Worm (Caenorhabditis elegans) whole organism, L4/young adult: ENCODE data around the gene oac-54.

Experiments used
- W03F9.2 ChIP-seq: fragments of 150-350 bp; optimal IDR thresholded peaks from 2 replicates; lab custom pipeline; 2014; ENCODE audit warnings: missing biosample characterization, missing genetic modification characterization
- dao-5 ChIP-seq: sonication (generic microtip); optimal IDR thresholded peaks from 2 replicates; lab custom pipeline; 2016; ENCODE audit warnings: missing genotype, missing genetic modification characterization, moderate library complexity, missing compliant biosample characterization
- him-1 ChIP-seq: sonication (generic microtip); optimal IDR thresholded peaks from 2 replicates; lab custom pipeline; 2016; ENCODE audit warnings: missing genotype, missing genetic modification reagents, missing genetic modification characterization, missing compliant biosample characterization

Gene oac-54

DNA sequence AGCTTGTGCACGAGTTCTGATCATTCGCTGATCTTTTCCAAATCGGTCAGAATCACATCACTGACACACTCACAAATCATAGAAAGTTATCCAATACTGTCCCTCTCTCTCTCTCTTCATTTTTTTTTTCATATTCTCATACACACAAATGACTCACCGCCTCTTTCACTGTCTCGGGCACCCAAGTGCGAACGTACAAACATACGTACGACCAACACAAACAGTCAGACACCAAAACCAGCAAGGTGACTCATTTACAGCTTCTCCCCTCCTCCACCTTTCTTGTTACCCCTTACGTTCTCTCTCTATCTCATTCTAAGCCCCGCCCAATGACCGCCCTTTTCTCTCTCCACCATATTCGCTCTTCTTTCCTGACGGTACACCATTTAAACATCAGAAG lies 30.9 kb upstream of the oac-54 start:
- TF ChIP-seq him-1 (tag; lab: Kevin White, UChicago) (no peak), W03F9.2 (tag; lab: Kevin White, UChicago) (no peak), dao-5 (tag; lab: Kevin White, UChicago) (no peak)

DNA sequence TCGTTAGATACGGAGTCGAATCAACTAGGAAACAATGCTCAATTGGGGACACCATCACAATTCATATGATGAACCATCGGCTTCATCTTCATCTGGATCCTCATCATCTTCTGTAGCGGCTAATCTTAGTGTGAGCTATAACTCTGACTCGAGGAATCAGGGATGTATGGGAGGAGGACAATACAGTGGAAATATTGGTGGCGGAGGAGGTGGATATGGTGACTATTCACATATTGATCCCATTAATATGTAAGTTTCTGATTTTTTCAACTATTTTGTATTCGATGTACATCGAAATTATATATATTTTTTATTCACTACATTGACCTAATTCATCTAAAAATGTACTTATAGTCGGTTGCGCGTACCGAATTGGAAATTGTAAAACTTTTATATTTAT lies 30.5 kb upstream of the oac-54 start:
- TF ChIP-seq dao-5 (tag; lab: Kevin White, UChicago) (no peak), him-1 (tag; lab: Kevin White, UChicago) (no peak), W03F9.2 (tag; lab: Kevin White, UChicago) (no peak)

DNA sequence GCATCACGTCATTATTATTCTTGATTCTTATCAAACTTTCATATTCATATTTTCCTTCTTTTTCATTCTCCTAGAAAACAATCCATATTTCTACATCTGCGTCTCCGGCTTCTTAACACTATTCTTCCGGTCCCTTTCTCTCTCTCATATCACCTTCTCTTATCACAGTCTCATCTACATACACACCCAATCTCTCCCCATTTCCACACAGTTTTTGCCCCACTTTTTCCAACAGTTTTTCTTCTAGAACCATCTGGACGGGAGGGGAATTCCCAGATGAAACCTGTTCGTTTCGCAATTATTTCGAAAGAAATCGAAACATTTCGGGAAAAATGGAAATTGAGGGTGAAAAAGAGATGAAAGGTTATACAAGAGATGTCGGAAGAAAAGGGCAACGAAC lies 29.8 kb upstream of the oac-54 start:
- TF ChIP-seq W03F9.2 (tag; lab: Kevin White, UChicago), result peak; percentile 6
- TF ChIP-seq him-1 (tag; lab: Kevin White, UChicago), result no peak
- no peak for TF ChIP-seq dao-5 (tag; lab: Kevin White, UChicago)

DNA sequence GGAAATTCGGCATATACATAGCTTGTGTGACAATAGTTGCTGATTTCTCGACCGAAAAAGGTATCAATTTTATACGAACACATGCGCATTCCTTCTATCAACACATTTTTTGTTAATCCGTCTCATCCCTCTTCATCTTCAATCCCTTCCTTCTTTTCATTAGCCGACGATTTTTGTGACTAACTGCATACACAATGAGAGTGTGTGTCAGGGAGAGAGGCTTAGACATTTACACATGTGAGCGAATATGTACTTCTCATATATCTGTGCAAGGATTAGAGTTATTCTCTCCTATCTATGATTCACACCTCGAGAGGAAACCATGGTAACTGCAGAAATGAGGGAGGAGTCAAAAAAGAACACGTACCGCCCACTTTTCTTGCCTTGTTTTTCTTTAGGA lies 27.6 kb upstream of the oac-54 start:
- TF ChIP-seq dao-5 (tag; lab: Kevin White, UChicago), result no peak
- no peak for TF ChIP-seq W03F9.2 (tag; lab: Kevin White, UChicago)
- TF ChIP-seq him-1 (tag; lab: Kevin White, UChicago), result no peak

DNA sequence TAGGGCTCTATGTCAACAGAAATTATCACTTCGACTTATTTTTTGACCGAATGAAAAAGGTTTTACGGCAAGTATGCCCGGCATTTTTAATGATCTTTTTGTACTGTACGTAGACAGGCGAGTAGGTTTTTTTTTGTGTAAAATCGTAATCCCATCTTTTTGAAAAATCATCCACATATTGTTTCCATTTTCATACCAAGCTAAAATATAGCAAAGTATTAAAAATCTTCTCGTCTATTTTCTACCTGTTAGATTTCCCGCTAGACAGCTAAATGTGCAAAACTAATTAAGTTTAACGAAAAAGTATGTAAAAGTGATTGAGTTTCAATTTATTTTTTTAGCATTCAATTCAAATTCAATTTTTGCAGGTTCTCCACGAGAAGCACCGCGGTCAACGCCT lies 26.5 kb upstream of the oac-54 start, which contains the start of gene C16D2.1:
Gene C16D2.1 (plus strand): TSS at position 301 of the 400 bp plus-strand sequence.
- TF ChIP-seq him-1 (tag; lab: Kevin White, UChicago), result no peak
- TF ChIP-seq dao-5 (tag; lab: Kevin White, UChicago), result no peak
- no peak for TF ChIP-seq W03F9.2 (tag; lab: Kevin White, UChicago)

DNA sequence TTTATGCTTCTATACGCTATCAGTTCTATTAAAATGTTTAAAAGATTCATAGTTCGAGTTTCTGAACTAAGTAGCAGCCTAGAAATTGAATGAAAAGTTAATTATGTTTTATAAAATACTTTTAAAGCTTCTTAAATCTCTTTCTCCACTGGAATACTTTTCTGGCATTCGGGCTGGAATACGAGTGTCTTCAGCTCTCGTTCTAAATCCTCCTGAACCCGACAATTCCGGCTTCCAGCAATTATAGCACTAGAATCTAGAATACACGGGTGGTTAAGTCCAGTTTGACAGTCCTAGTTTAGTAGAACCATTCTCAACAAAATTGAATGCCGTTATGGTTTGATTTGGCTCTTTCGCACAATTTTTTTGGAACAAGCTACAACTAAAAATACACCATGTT lies 25.6 kb upstream of the oac-54 start:
- TF ChIP-seq him-1 (tag; lab: Kevin White, UChicago) (no peak), dao-5 (tag; lab: Kevin White, UChicago) (no peak), W03F9.2 (tag; lab: Kevin White, UChicago) (no peak)

DNA sequence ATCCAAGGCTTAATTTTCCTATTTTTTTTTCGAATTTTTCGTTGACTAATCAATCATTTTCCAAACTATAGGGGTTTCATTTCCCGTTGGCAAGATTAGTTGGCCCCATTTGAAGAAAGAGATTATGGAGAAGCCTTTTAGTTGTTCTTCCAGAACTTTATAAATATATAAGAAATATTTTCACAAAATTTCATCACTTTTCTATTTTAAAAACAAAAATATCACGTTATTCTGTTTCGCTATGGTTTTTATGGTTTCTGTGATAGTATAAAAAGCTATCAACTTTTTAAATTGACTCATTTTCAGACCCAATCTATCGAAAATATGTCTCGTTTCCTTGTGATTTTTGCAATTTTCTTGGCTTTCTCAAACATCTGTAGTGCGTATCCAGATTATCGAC lies 22.0 kb upstream of the oac-54 start, which contains the start of gene nlp-78:
Gene nlp-78 (plus strand): TSS at position 301 of the 400 bp plus-strand sequence.
- no peak for TF ChIP-seq W03F9.2 (tag; lab: Kevin White, UChicago)
- no peak for TF ChIP-seq him-1 (tag; lab: Kevin White, UChicago)
- no peak for TF ChIP-seq dao-5 (tag; lab: Kevin White, UChicago)

DNA sequence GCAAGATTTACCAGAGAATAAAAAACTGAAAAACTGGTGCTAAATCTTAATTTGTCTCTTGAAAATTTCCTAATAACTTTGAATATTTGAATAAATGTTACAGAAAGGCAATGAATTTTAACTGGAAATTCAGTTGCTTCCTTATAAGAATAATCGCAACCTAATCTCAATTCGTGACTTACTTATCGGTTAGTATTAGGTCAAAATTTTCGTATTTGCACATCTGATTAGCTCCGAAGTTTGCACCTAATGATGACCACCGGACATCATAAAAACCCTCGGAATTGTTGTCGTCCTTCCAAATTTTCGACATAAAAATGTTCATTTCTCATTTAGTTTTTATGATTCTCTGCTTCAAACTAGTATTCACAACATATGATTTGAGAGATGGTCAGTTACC lies 20.1 kb upstream of the oac-54 start, which contains the start of gene C16D2.3:
Gene C16D2.3 (plus strand): TSS at position 301 of the 400 bp plus-strand sequence.
- no peak for TF ChIP-seq W03F9.2 (tag; lab: Kevin White, UChicago)
- TF ChIP-seq him-1 (tag; lab: Kevin White, UChicago), result no peak
- TF ChIP-seq dao-5 (tag; lab: Kevin White, UChicago), result no peak

DNA sequence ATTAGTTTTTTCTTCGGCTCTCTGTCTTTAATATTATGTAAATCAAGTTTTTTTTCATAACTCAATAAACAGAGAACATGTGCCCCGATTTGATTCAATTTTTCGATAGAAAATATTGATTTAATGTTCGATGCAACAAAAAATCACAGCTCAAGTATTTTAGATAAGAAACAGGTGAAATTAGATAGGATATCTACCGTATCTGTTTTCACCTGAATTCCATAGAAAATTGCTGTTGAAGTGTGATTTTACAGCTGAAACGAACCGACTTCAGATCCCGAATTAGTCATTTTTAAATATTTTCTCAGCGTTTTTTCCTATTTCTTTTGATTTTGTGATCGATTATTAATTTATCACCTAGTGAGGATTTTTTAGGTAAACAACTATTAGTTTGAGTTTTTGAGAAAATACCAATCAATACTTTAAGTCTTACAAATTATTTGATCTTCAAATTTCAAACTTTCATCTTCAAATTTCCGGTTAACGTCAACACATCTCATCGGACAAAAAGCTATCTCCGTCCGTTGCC lies 18.7 kb upstream of the oac-54 start, which contains the start of gene Y9C2UA.1:
Gene Y9C2UA.1 (plus strand): TSS at position 479 of the 529 bp plus-strand sequence.
- TF ChIP-seq dao-5 (tag; lab: Kevin White, UChicago) (no peak), W03F9.2 (tag; lab: Kevin White, UChicago) (no peak)

DNA sequence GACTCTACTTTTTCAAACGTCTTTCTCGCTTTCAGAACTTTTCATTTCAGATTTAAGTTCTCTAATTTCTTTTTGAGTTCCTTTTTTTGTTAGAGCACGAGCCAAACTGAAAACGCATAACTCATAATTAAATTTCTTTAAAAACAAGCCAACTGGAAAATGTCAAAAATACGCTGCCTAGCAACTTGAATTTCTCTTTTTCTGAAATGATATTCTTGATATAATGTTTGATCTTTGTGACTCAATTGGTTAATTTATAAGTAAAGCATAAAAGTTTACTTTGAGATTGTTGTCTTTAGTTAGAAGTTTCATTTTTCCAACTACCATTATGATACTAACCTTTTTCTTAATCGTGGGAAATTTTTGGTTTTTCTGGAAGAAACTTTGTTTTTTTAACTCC lies 16.8 kb upstream of the oac-54 start:
- TF ChIP-seq W03F9.2 (tag; lab: Kevin White, UChicago) (no peak), dao-5 (tag; lab: Kevin White, UChicago) (no peak), him-1 (tag; lab: Kevin White, UChicago) (no peak)

DNA sequence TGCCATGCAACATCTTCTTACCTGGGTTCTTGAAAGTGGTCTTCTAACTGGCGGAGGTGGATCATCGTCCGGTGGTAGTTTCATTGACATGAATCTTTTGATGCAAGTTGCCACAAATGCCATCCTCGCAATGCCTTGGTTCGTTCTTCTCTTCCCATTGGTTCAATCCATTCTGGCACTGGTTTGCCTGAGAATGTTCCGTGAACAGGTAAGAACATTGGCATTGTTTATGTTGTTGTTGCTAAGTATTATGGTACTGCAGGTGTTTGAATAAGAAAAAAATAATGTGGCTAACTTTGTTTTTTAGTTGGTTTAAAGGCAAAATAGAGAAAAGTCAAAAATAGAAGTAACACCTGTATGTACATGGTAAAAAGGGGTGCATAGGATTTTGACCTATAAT lies 14.1 kb upstream of the oac-54 start:
- no peak for TF ChIP-seq him-1 (tag; lab: Kevin White, UChicago)
- TF ChIP-seq dao-5 (tag; lab: Kevin White, UChicago), result no peak
- no peak for TF ChIP-seq W03F9.2 (tag; lab: Kevin White, UChicago)

DNA sequence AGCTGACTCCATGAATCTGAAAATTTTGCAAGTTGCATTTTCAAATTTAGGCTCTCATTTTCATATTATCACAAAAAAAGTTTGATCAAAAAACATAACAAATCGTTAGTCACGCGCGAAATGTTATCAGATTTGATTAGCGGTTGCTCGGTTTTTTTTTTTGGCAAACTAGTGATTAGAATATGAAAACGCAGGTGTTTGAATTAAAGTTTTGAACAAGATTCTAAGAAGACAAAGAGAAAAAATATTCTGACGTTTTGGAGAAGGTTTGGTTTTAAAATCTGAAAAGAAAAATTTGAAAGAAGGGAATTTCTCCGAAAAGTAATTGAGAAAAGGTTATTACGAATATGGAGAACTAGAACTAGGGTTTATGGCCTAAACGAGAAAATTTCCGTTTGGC lies 13.5 kb upstream of the oac-54 start:
- no peak for TF ChIP-seq W03F9.2 (tag; lab: Kevin White, UChicago)
- TF ChIP-seq dao-5 (tag; lab: Kevin White, UChicago), result no peak
- TF ChIP-seq him-1 (tag; lab: Kevin White, UChicago), result no peak

DNA sequence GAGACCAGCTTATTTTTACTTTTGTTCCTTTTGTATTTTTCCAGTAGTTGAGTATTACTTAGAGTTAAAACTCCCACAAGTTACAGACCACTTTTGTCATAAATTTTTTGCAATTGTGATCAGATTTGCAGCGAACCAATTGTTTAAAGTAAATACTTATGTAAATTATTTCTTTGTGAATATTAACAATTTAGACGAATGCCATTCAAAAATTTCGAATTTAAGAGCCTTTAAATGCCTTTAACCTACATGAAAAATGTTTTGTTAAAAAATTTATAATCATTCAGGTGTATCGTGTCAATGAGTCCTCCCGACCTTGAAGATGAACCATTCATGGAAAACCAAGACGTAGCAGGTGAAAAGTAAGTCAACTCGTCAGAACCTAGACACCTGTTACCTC lies 11.9 kb upstream of the oac-54 start, which contains the start of gene W07A12.4:
Gene W07A12.4 (plus strand): TSS at position 301 of the 400 bp plus-strand sequence.
- TF ChIP-seq him-1 (tag; lab: Kevin White, UChicago), result no peak
- TF ChIP-seq W03F9.2 (tag; lab: Kevin White, UChicago), result no peak
- no peak for TF ChIP-seq dao-5 (tag; lab: Kevin White, UChicago)

DNA sequence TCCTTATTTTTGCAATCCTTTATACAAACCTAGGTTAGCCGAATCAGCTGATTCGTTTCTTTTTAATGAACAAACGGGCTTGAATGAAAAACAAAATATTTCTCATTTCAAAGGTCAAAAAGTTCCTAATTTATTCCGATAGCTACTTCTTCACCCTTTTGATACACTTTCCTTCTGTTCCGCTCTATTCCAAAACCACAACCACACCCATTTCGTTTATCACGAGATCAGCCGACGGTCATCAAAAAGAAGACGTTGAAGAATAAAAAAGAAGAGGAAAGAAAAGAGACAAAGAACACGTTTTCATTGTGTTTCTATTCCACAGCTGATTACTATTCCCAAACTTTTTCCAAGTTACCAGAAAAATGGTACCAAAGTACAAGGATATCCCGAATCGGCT lies 9.8 kb upstream of the oac-54 start:
- TF ChIP-seq W03F9.2 (tag; lab: Kevin White, UChicago) (no peak), dao-5 (tag; lab: Kevin White, UChicago) (no peak), him-1 (tag; lab: Kevin White, UChicago) (no peak)
